Fruit fly (Drosophila melanogaster) whole organism, embryonic: ENCODE data around the gene Atg6.
A peak's percentile ranks its signal among the peaks of the same experiment; 100 is the strongest.

Source experiments
- B-H2 ChIP-seq: fragments of 200-800 bp; sonication (Bioruptor generic); optimal IDR thresholded peaks from 2 replicates; lab custom pipeline; 2018; ENCODE audit warnings: missing biosample characterization, mild to moderate bottlenecking, missing genetic modification characterization
- CG11085 ChIP-seq: fragments of 200-800 bp; sonication (Bioruptor generic); IDR thresholded peaks from 2 replicates; pipeline ENCODE4 v1.3.6; 2022; ENCODE audit warnings: missing biosample characterization, missing genetic modification characterization
- CG11398 ChIP-seq: fragments of 200-800 bp; sonication (Bioruptor generic); optimal IDR thresholded peaks from 2 replicates; lab custom pipeline; 2016; ENCODE audit warnings: missing biosample characterization, missing genetic modification characterization
- CG12219 ChIP-seq: fragments of 200-800 bp; sonication (Bioruptor generic); optimal IDR thresholded peaks from 3 replicates; lab custom pipeline; 2018; ENCODE audit warnings: missing biosample characterization, mild to moderate bottlenecking, missing genetic modification characterization
- CG13775 ChIP-seq: fragments of 200-800 bp; sonication (Bioruptor generic); optimal IDR thresholded peaks from 3 replicates; lab custom pipeline; 2017; ENCODE audit warnings: missing biosample characterization, mild to moderate bottlenecking, missing genetic modification characterization
- CG14667 ChIP-seq: fragments of 200-800 bp; sonication (Bioruptor generic); IDR thresholded peaks from 2 replicates; pipeline ENCODE4 v1.3.6; 2022; ENCODE audit warnings: missing biosample characterization, missing genetic modification characterization
- CG15601 ChIP-seq: fragments of 200-800 bp; sonication (Bioruptor generic); optimal IDR thresholded peaks from 3 replicates; lab custom pipeline; 2019; ENCODE audit warnings: missing biosample characterization, mild to moderate bottlenecking, missing genetic modification characterization, moderate library complexity
- CG15696 ChIP-seq: fragments of 200-800 bp; sonication (Bioruptor generic); optimal IDR thresholded peaks from 2 replicates; lab custom pipeline; 2019; ENCODE audit warnings: missing biosample characterization, mild to moderate bottlenecking, missing genetic modification characterization, moderate library complexity
- CG17186 ChIP-seq: fragments of 200-800 bp; sonication (Bioruptor generic); optimal IDR thresholded peaks from 3 replicates; lab custom pipeline; 2017; ENCODE audit warnings: missing biosample characterization, missing genetic modification reagents, missing genetic modification characterization
- CG17802 ChIP-seq: fragments of 200-800 bp; sonication (Bioruptor generic); optimal IDR thresholded peaks from 2 replicates; lab custom pipeline; 2018; ENCODE audit warnings: missing biosample characterization, mild to moderate bottlenecking, missing genetic modification characterization, moderate library complexity
- CG18262 ChIP-seq: fragments of 200-800 bp; optimal IDR thresholded peaks from 3 replicates; lab custom pipeline; 2019; ENCODE audit warnings: missing biosample characterization, mild to moderate bottlenecking, missing genetic modification characterization, moderate library complexity
- CG2116 ChIP-seq: fragments of 200-800 bp; sonication (Bioruptor generic); optimal IDR thresholded peaks from 3 replicates; lab custom pipeline; 2018; ENCODE audit warnings: missing biosample characterization, mild to moderate bottlenecking, missing genetic modification characterization
- CG2120 ChIP-seq: fragments of 200-800 bp; sonication (Bioruptor generic); optimal IDR thresholded peaks from 3 replicates; lab custom pipeline; 2016; ENCODE audit warnings: missing biosample characterization, missing genetic modification characterization
- CG2712 ChIP-seq: fragments of 200-800 bp; optimal IDR thresholded peaks from 3 replicates; lab custom pipeline; 2019; ENCODE audit warnings: missing biosample characterization, mild to moderate bottlenecking, missing genetic modification characterization, moderate library complexity
- CG3281 ChIP-seq: fragments of 200-800 bp; sonication (Bioruptor generic); optimal IDR thresholded peaks from 3 replicates; lab custom pipeline; 2017; ENCODE audit warnings: missing biosample characterization, mild to moderate bottlenecking, missing genetic modification characterization
- CG34224 ChIP-seq: fragments of 200-800 bp; sonication (Bioruptor generic); IDR thresholded peaks from 3 replicates; pipeline ENCODE4 v1.3.6; 2022; ENCODE audit warnings: missing biosample characterization, missing genetic modification characterization; ENCODE audit not compliant: partially characterized antibody
- CG6254 ChIP-seq: fragments of 200-800 bp; sonication (Bioruptor generic); optimal IDR thresholded peaks from 3 replicates; lab custom pipeline; 2017; ENCODE audit warnings: mild to moderate bottlenecking, missing biosample characterization, missing genetic modification reagents, missing genetic modification characterization
- CG6654 ChIP-seq: fragments of 200-800 bp; sonication (Bioruptor generic); optimal IDR thresholded peaks from 2 replicates; lab custom pipeline; 2017; ENCODE audit warnings: missing biosample characterization, mild to moderate bottlenecking, missing genetic modification characterization
- CG7372 ChIP-seq: fragments of 200-800 bp; sonication (Bioruptor generic); IDR thresholded peaks from 2 replicates; pipeline ENCODE4 v1.3.6; 2022; ENCODE audit warnings: missing biosample characterization, missing genetic modification characterization
- CG7839 ChIP-seq: fragments of 200-800 bp; sonication (Bioruptor generic); optimal IDR thresholded peaks from 3 replicates; lab custom pipeline; 2018; ENCODE audit warnings: missing biosample characterization, mild to moderate bottlenecking, missing genetic modification characterization, moderate library complexity
- Dek ChIP-seq: fragments of 200-800 bp; sonication (Bioruptor generic); optimal IDR thresholded peaks from 3 replicates; lab custom pipeline; 2019; ENCODE audit warnings: missing biosample characterization, mild to moderate bottlenecking, missing genetic modification characterization, moderate library complexity
- Hr51 ChIP-seq, 2 experiments: fragments of 200-800 bp; sonication (Bioruptor generic); optimal IDR thresholded peaks; 2 replicates in 1 of 2; 3 replicates in 1 of 2; lab custom pipeline; 2016 to 2018; ENCODE audit warnings: missing biosample characterization in 2 of 2, missing genetic modification characterization in 2 of 2, mild to moderate bottlenecking in 1 of 2, moderate library complexity in 1 of 2
- MESR4 ChIP-seq: fragments of 200-800 bp; sonication (Bioruptor generic); optimal IDR thresholded peaks from 2 replicates; lab custom pipeline; 2018; ENCODE audit warnings: missing biosample characterization, mild to moderate bottlenecking, missing genetic modification characterization, moderate library complexity
- Pdp1 ChIP-seq, 2 experiments: fragments of 200-800 bp; sonication (Bioruptor generic); optimal IDR thresholded peaks; 3 replicates each; lab custom pipeline; 2016; ENCODE audit warnings: missing biosample characterization in 2 of 2, missing genetic modification characterization in 2 of 2, mild to moderate bottlenecking in 1 of 2, moderate library complexity in 1 of 2
- Poxn ChIP-seq: fragments of 200-800 bp; sonication (Bioruptor generic); IDR thresholded peaks from 2 replicates; pipeline ENCODE4 v1.3.6; 2022; ENCODE audit warnings: missing biosample characterization, missing genetic modification characterization
- Xrp1 ChIP-seq: fragments of 200-800 bp; sonication (Bioruptor generic); IDR thresholded peaks from 2 replicates; pipeline ENCODE4 v1.3.6; 2022; ENCODE audit warnings: missing biosample characterization, missing genetic modification characterization
- abd-A ChIP-seq: fragments of 200-800 bp; sonication (Bioruptor generic); optimal IDR thresholded peaks from 3 replicates; lab custom pipeline; 2019; ENCODE audit warnings: missing biosample characterization, mild to moderate bottlenecking, missing genetic modification characterization, moderate library complexity
- amos ChIP-seq: fragments of 200-800 bp; sonication (Bioruptor generic); IDR thresholded peaks from 2 replicates; pipeline ENCODE4 v1.3.6; 2022; ENCODE audit warnings: missing biosample characterization, missing genetic modification characterization; ENCODE audit not compliant: partially characterized antibody
- bsh ChIP-seq, 2 experiments: fragments of 200-800 bp; sonication (Bioruptor generic); optimal IDR thresholded peaks; 2 replicates each; lab custom pipeline; 2017 to 2018; ENCODE audit warnings: mild to moderate bottlenecking in 2 of 2, missing biosample characterization in 2 of 2, missing genetic modification characterization in 2 of 2, moderate library complexity in 1 of 2
- chinmo ChIP-seq: fragments of 200-800 bp; sonication (Bioruptor generic); IDR thresholded peaks from 4 replicates; pipeline ENCODE4 v1.3.6; 2022; ENCODE audit warnings: missing biosample characterization, missing genetic modification characterization; ENCODE audit not compliant: partially characterized antibody
- corto ChIP-seq: fragments of 200-800 bp; sonication (Bioruptor generic); optimal IDR thresholded peaks from 2 replicates; lab custom pipeline; 2016; ENCODE audit warnings: missing biosample characterization, mild to moderate bottlenecking, missing genetic modification characterization, moderate library complexity
- cwo ChIP-seq: fragments of 200-800 bp; sonication (Bioruptor generic); optimal IDR thresholded peaks from 3 replicates; lab custom pipeline; 2017; ENCODE audit warnings: missing biosample characterization, missing genetic modification characterization, mild to moderate bottlenecking, moderate library complexity, missing genetic modification reagents
- dan ChIP-seq: fragments of 200-800 bp; sonication (Bioruptor generic); IDR thresholded peaks from 2 replicates; pipeline ENCODE4 v1.3.6; 2022; ENCODE audit warnings: missing biosample characterization, missing genetic modification characterization
- gem ChIP-seq: fragments of 200-800 bp; sonication (Bioruptor generic); optimal IDR thresholded peaks from 2 replicates; lab custom pipeline; 2019; ENCODE audit warnings: missing biosample characterization, mild to moderate bottlenecking, missing genetic modification characterization, moderate library complexity
- mam ChIP-seq: fragments of 200-800 bp; sonication (Bioruptor generic); optimal IDR thresholded peaks from 3 replicates; lab custom pipeline; 2016; ENCODE audit warnings: missing biosample characterization, missing genetic modification characterization
- nom ChIP-seq: fragments of 200-800 bp; sonication (Bioruptor generic); optimal IDR thresholded peaks from 2 replicates; lab custom pipeline; 2017; ENCODE audit warnings: missing biosample characterization, missing genetic modification characterization, mild to moderate bottlenecking, moderate library complexity, missing genetic modification reagents
- odd ChIP-seq: fragments of 200-800 bp; sonication (Bioruptor generic); optimal IDR thresholded peaks from 2 replicates; lab custom pipeline; 2017; ENCODE audit warnings: missing biosample characterization, mild to moderate bottlenecking, missing genetic modification characterization
- otp ChIP-seq: fragments of 200-800 bp; sonication (Bioruptor generic); IDR thresholded peaks from 3 replicates; pipeline ENCODE4, ENCODE4 v1.3.6; 2022; ENCODE audit warnings: missing biosample characterization, missing genetic modification characterization
- pho ChIP-seq: fragments of 200-800 bp; sonication (Bioruptor generic); optimal IDR thresholded peaks from 2 replicates; lab custom pipeline; 2016; ENCODE audit warnings: missing biosample characterization, missing genetic modification characterization
- scrt ChIP-seq: fragments of 200-800 bp; sonication (Bioruptor generic); optimal IDR thresholded peaks from 2 replicates; lab custom pipeline; 2018; ENCODE audit warnings: missing biosample characterization, mild to moderate bottlenecking, missing genetic modification characterization, moderate library complexity
- sob ChIP-seq: fragments of 200-800 bp; sonication (Bioruptor generic); IDR thresholded peaks from 2 replicates; pipeline ENCODE4 v1.3.6; 2022; ENCODE audit warnings: missing biosample characterization, missing genetic modification characterization
- sug ChIP-seq: fragments of 200-800 bp; optimal IDR thresholded peaks from 2 replicates; lab custom pipeline; 2019; ENCODE audit warnings: missing biosample characterization, mild to moderate bottlenecking, missing genetic modification characterization, moderate library complexity
- tap ChIP-seq: fragments of 200-800 bp; optimal IDR thresholded peaks from 3 replicates; lab custom pipeline; 2019; ENCODE audit warnings: missing biosample characterization, mild to moderate bottlenecking, missing genetic modification characterization, moderate library complexity
- tin ChIP-seq: fragments of 200-800 bp; sonication (Bioruptor generic); optimal IDR thresholded peaks from 3 replicates; lab custom pipeline; 2016; ENCODE audit warnings: missing biosample characterization, missing genetic modification characterization
- vfl ChIP-seq: fragments of 200-800 bp; sonication (Bioruptor generic); optimal IDR thresholded peaks from 2 replicates; lab custom pipeline; 2016; ENCODE audit warnings: missing biosample characterization, missing genetic modification characterization
- vnd ChIP-seq: fragments of 200-800 bp; sonication (Bioruptor generic); IDR thresholded peaks from 3 replicates; pipeline ENCODE4 v1.3.6; 2022; ENCODE audit warnings: missing biosample characterization, missing genetic modification characterization; ENCODE audit not compliant: partially characterized antibody

The Atg6 gene

DNA sequence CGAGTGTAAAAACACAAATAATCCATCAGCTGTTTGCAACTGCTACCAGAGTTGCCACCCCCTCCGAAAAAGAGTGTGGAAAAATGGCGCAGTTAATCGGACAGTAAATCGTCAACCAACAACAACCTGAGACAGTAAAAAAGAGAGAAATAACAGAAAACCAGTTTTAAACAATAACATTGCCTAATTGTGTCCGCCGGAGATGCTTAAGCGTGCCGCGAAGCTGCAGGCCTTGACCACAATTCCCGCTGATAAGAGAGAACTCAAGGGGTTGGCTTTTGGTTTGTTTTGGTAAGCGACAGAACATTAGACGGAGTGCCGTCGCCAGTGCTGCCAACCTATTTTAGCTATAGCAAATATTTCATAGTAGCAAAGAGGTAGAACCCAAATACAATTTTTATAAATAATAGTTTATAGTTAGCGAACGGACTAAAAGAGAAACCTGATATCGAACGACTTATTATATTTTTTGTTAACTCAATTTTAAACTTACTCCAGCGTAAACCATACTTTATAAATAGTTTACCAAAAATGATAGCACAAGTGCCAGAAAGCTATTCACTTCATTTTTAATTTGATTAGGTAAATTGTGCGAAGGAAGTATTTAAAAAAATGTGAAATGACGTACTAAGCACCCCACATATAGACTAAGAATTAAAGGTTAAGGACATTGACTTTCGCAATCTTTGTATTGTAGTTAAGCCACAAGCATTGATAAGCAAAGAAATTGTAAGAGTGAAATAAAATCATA lies at the start of gene Atg6, which contains the start of gene Pisd:
Atg6 (minus strand) TSS at position 93 of the 751 bp plus-strand sequence.
Pisd (plus strand) TSS at position 94 of the 751 bp plus-strand sequence.
- TF ChIP-seq gem (tag; lab: Kevin White, UChicago) (peak; percentile 25), pho (GFP tag; lab: Kevin White, UChicago) (peak; percentile 20), scrt (GFP tag; lab: Kevin White, UChicago) (peak; percentile 30), CG2116 (GFP tag; lab: Kevin White, UChicago) (peak; percentile 52), CG12219 (GFP tag; lab: Kevin White, UChicago) (peak; percentile 19), Poxn (GFP tag; lab: Robert Waterston, UW) (no peak), CG11398 (GFP tag; lab: Kevin White, UChicago) (no peak), CG2712 (peak; percentile 47), mam (GFP tag; lab: Kevin White, UChicago) (peak; percentile 6), vnd (GFP tag; lab: Robert Waterston, UW) (0 out of 3 replicates have a peak, but pooled peaks have one; percentile 1), bsh (GFP tag; optimal IDR thresholded peaks at IDR 0.05; lab: Kevin White, UChicago) (no peak), CG34224 (GFP tag; lab: Robert Waterston, UW) (peak; percentile 50; the same call in 2 of the 3 replicates), CG15696 (tag; lab: Kevin White, UChicago) (no peak), cwo (GFP tag; lab: Kevin White, UChicago) (peak; percentile 41), nom (GFP tag; lab: Kevin White, UChicago) (peak; percentile 58), Xrp1 (GFP tag; lab: Robert Waterston, UW) (peak; percentile 46; the same call in 1 of the 2 replicates), MESR4 (peak; percentile 91), abd-A (tag; lab: Kevin White, UChicago) (peak; percentile 99), CG17802 (tag; lab: Kevin White, UChicago) (peak; percentile 20), corto (GFP tag; lab: Kevin White, UChicago) (peak; percentile 6), tap (tag; lab: Kevin White, UChicago) (peak; percentile 12), B-H2 (peak; percentile 76), odd (GFP tag; lab: Kevin White, UChicago) (no peak), CG2120 (GFP tag; lab: Kevin White, UChicago) (peak; percentile 38), CG18262 (no peak), Pdp1 (GFP tag; optimal IDR thresholded peaks at IDR 0.05; lab: Kevin White, UChicago) (peak in 1 of 2 experiments; percentile 59), otp (GFP tag; lab: Robert Waterston, UW) (peak; percentile 52; the same call in 1 of the 3 replicates), chinmo (peak; percentile 77; the same call in 2 of the 4 replicates), Dek (tag; lab: Kevin White, UChicago) (no peak), CG7839 (tag; lab: Kevin White, UChicago) (peak; percentile 15), CG14667 (GFP tag; lab: Robert Waterston, UW) (no peak), Hr51 (GFP tag; optimal IDR thresholded peaks at IDR 0.05; lab: Kevin White, UChicago) (peak in 1 of 2 experiments; percentile 3), dan (GFP tag; lab: Robert Waterston, UW) (no peak), amos (GFP tag; lab: Robert Waterston, UW) (peak; percentile 51; the same call in 1 of the 2 replicates), sob (peak; percentile 31; the same call in 1 of the 2 replicates), CG17186 (peak; percentile 57), CG15601 (tag; lab: Kevin White, UChicago) (peak; percentile 16), CG11085 (GFP tag; lab: Robert Waterston, UW) (no peak), CG3281 (GFP tag; lab: Kevin White, UChicago) (no peak), CG6254 (GFP tag; lab: Kevin White, UChicago) (no peak), tin (GFP tag; lab: Kevin White, UChicago) (peak; percentile 35), sug (tag; lab: Kevin White, UChicago) (peak; percentile 81), vfl (GFP tag; lab: Kevin White, UChicago) (peak; percentile 15), CG7372 (no peak), CG13775 (GFP tag; lab: Kevin White, UChicago) (no peak), CG6654 (GFP tag; lab: Kevin White, UChicago) (no peak)
